Worm (Caenorhabditis elegans) whole organism, L4/young adult: ENCODE data around the gene ula-1.

Source experiments
- W03F9.2 ChIP-seq: fragments of 150-350 bp; optimal IDR thresholded peaks from 2 replicates; lab custom pipeline; 2014; ENCODE audit warnings: missing biosample characterization, missing genetic modification characterization
- dao-5 ChIP-seq: sonication (generic microtip); optimal IDR thresholded peaks from 2 replicates; lab custom pipeline; 2016; ENCODE audit warnings: missing genotype, missing genetic modification characterization, moderate library complexity, missing compliant biosample characterization
- him-1 ChIP-seq: sonication (generic microtip); optimal IDR thresholded peaks from 2 replicates; lab custom pipeline; 2016; ENCODE audit warnings: missing genotype, missing genetic modification reagents, missing genetic modification characterization, missing compliant biosample characterization

DNA sequence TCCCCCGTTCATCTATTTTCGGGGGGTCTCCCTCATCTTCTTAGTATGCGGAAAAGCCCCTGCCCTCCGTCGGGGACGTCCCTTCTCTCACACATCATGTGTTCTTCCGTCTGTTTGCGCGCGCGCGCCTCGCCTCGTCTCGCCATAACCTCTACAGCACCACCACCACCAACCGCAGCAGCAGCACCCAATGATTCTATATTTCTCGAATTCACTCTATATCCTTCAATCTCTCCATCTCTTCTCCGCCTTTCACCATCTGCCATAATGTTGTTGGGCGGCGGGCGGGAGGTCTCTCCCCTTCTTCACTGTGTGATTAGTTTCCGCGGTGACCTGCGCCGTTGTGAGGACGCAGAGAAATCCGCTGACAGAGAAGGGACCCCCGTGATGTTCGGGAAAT, 27.2 kb upstream of the ula-1 start:
- no peak for TF ChIP-seq him-1
- no peak for TF ChIP-seq W03F9.2 (tag; lab: Kevin White, UChicago)
- TF ChIP-seq dao-5 (tag; lab: Kevin White, UChicago) = no peak
